Fruit fly (Drosophila melanogaster): Measurements from ENCODE around the gene CG9519.

CG9519 gene

dm6 chrX:14832562-14833303 lies 23.4 kb downstream of the CG9519 start, which contains the start of gene CG14411 (continued):
- TF ChIP-seq Bgb (GFP tag; IDR thresholded peaks at IDR 0.05; ENCODE audit: partially characterized antibody): peak; percentile 29; the same call in 1 of the 2 replicates
- peak; percentile 36 for TF ChIP-seq sd (tag; optimal IDR thresholded peaks at IDR 0.05)
- no peak for TF ChIP-seq CG6689 (GFP tag; IDR thresholded peaks at IDR 0.05)
- no peak for TF ChIP-seq Hr39 (optimal IDR thresholded peaks at IDR 0.05)
- TF ChIP-seq CG11723 (GFP tag; optimal IDR thresholded peaks at IDR 0.05): no peak
- no peak for TF ChIP-seq CG12071 (GFP tag; optimal IDR thresholded peaks at IDR 0.05)
- TF ChIP-seq CG2712 (tag; optimal IDR thresholded peaks at IDR 0.05): no peak
- no peak for TF ChIP-seq al (GFP tag; IDR thresholded peaks at IDR 0.05)
- TF ChIP-seq PHDP (tag; optimal IDR thresholded peaks at IDR 0.05): no peak
- no peak for TF ChIP-seq CG30020 (tag; optimal IDR thresholded peaks at IDR 0.05)
- TF ChIP-seq pfk (GFP tag; optimal IDR thresholded peaks at IDR 0.05): peak; percentile 91
- TF ChIP-seq Dref (GFP tag; IDR thresholded peaks at IDR 0.05): peak; percentile 52
- TF ChIP-seq CG16813 (GFP tag; IDR thresholded peaks at IDR 0.05; ENCODE audit: partially characterized antibody): peak; percentile 18; the same call in 1 of the 3 replicates
- TF ChIP-seq vvl (GFP tag; IDR thresholded peaks at IDR 0.05): peak; percentile 36
- no peak for TF ChIP-seq CG18599 (GFP tag; optimal IDR thresholded peaks at IDR 0.05)
- TF ChIP-seq ara (GFP tag; IDR thresholded peaks at IDR 0.05): no peak
- peak; percentile 85 for TF ChIP-seq chinmo (GFP tag; IDR thresholded peaks at IDR 0.05; ENCODE audit: partially characterized antibody)
- TF ChIP-seq YL-1 (GFP tag; optimal IDR thresholded peaks at IDR 0.05): peak; percentile 58
- TF ChIP-seq HLHmδ (GFP tag; optimal IDR thresholded peaks at IDR 0.05): peak; percentile 6
- TF ChIP-seq ttk (GFP tag; IDR thresholded peaks at IDR 0.05): no peak
- TF ChIP-seq CG8924 (tag; optimal IDR thresholded peaks at IDR 0.05): peak; percentile 31
- TF ChIP-seq D (optimal IDR thresholded peaks at IDR 0.05): no peak
- TF ChIP-seq D (GFP tag; optimal IDR thresholded peaks at IDR 0.05): no peak
- no peak for TF ChIP-seq inv (GFP tag; IDR thresholded peaks at IDR 0.05; ENCODE audit: partially characterized antibody)
- TF ChIP-seq Ets97D (GFP tag; optimal IDR thresholded peaks at IDR 0.05): peak; percentile 53
- TF ChIP-seq HmgD (GFP tag; optimal IDR thresholded peaks at IDR 0.05): peak; percentile 1
- TF ChIP-seq Sry-δ (GFP tag; optimal IDR thresholded peaks at IDR 0.05): peak; percentile 35
- TF ChIP-seq trem (tag; optimal IDR thresholded peaks at IDR 0.05): peak; percentile 68
- no peak for TF ChIP-seq exex (tag; optimal IDR thresholded peaks at IDR 0.05)
- peak; percentile 1 for TF ChIP-seq CG17829 (tag; optimal IDR thresholded peaks at IDR 0.05)
- TF ChIP-seq dm (GFP tag; optimal IDR thresholded peaks at IDR 0.05): peak; percentile 32
- peak; percentile 48 for TF ChIP-seq amos (GFP tag; IDR thresholded peaks at IDR 0.05; ENCODE audit: partially characterized antibody)
- no peak for TF ChIP-seq Hr78 (GFP tag; optimal IDR thresholded peaks at IDR 0.05)
- TF ChIP-seq crol (GFP tag; IDR thresholded peaks at IDR 0.05): peak; percentile 80
- peak; percentile 99 for TF ChIP-seq CG1603 (tag; optimal IDR thresholded peaks at IDR 0.05)
- no peak for TF ChIP-seq sr (GFP tag; IDR thresholded peaks at IDR 0.05)
- peak; percentile 35 for TF ChIP-seq CG3847 (GFP tag; IDR thresholded peaks at IDR 0.05)
- TF ChIP-seq tio (GFP tag; optimal IDR thresholded peaks at IDR 0.05): no peak
- TF ChIP-seq Adf1 (GFP tag; IDR thresholded peaks at IDR 0.05): peak; percentile 82
- no peak for TF ChIP-seq CG30403 (GFP tag; optimal IDR thresholded peaks at IDR 0.05)
- TF ChIP-seq Stat92E (GFP tag; optimal IDR thresholded peaks at IDR 0.05): no peak
- no peak for TF ChIP-seq fd96Cb (tag; optimal IDR thresholded peaks at IDR 0.05)
- TF ChIP-seq Sry-β (GFP tag; optimal IDR thresholded peaks at IDR 0.05): no peak
- TF ChIP-seq CG16779 (GFP tag; IDR thresholded peaks at IDR 0.05): no peak
- peak; percentile 91 for TF ChIP-seq cg (GFP tag; optimal IDR thresholded peaks at IDR 0.05)
- TF ChIP-seq row (GFP tag; IDR thresholded peaks at IDR 0.05): peak; percentile 59; the same call in 2 of the 3 replicates
- no peak for TF ChIP-seq CG4424 (GFP tag; optimal IDR thresholded peaks at IDR 0.05)
- peak; percentile 79 for TF ChIP-seq pzg (GFP tag; optimal IDR thresholded peaks at IDR 0.05)
- no peak for TF ChIP-seq kah (GFP tag; optimal IDR thresholded peaks at IDR 0.05)

Measured in whole organism, embryonic.